Worm (Caenorhabditis elegans) whole organism, midembryonic: ENCODE measurements around the gene chil-11.

Source experiments
- T22C8.4 ChIP-seq: fragments of 200-800 bp; sonication (Bioruptor generic); IDR thresholded peaks from 2 replicates; pipeline ENCODE4 v1.3.6; 2022; ENCODE audit warnings: missing genetic modification characterization, missing compliant biosample characterization
- cog-1 ChIP-seq: sonication (generic microtip); optimal IDR thresholded peaks from 2 replicates; lab custom pipeline; 2016; ENCODE audit warnings: missing genetic modification characterization, missing compliant biosample characterization
- flt-1 ChIP-seq: fragments of 200-800 bp; sonication (Bioruptor generic); IDR thresholded peaks from 2 replicates; pipeline ENCODE4 v1.3.6; 2022; ENCODE audit warnings: missing genetic modification characterization, missing compliant biosample characterization
- klf-2 ChIP-seq: fragments of 200-800 bp; sonication (Bioruptor generic); conservative IDR thresholded peaks from 2 replicates; pipeline ENCODE4 v1.3.6; 2022; ENCODE audit warnings: missing genetic modification reagents, missing genetic modification characterization, missing compliant biosample characterization
- med-1 ChIP-seq: sonication (generic microtip); optimal IDR thresholded peaks from 2 replicates; lab custom pipeline; 2017; ENCODE audit warnings: missing genetic modification characterization, mild to moderate bottlenecking, missing compliant biosample characterization, antibody characterized with exemption, missing genetic modification reagents; ENCODE audit not compliant: insufficient read depth
- ref-1 ChIP-seq: fragments of 200-800 bp; sonication (Bioruptor generic); conservative IDR thresholded peaks from 2 replicates; pipeline ENCODE4 v1.3.6; 2022; ENCODE audit warnings: missing genetic modification reagents, missing genetic modification characterization, missing compliant biosample characterization
- tab-1 ChIP-seq: fragments of 200-800 bp; sonication (Bioruptor generic); IDR thresholded peaks from 2 replicates; pipeline ENCODE4 v1.3.6; 2022; ENCODE audit warnings: missing genetic modification characterization, missing compliant biosample characterization
- ztf-23 ChIP-seq: fragments of 200-800 bp; sonication (Bioruptor generic); IDR thresholded peaks from 2 replicates; pipeline ENCODE4 v1.3.6; 2022; ENCODE audit warnings: missing genetic modification reagents, missing genetic modification characterization, missing compliant biosample characterization
- ztf-29 ChIP-seq: fragments of 200-800 bp; sonication (Bioruptor generic); IDR thresholded peaks from 2 replicates; pipeline ENCODE4 v1.3.6; 2022; ENCODE audit warnings: missing genetic modification reagents, missing genetic modification characterization, missing compliant biosample characterization

Gene chil-11

ce11 chrIV:5780234-5780788 is 39.2 kb downstream of the chil-11 start:
- TF ChIP-seq ztf-23 (GFP tag; lab: Robert Waterston, UW) (no peak), cog-1 (no peak), med-1 (GFP tag; lab: Kevin White, UChicago) (no peak), T22C8.4 (GFP tag; lab: Robert Waterston, UW) (no peak), flt-1 (no peak), tab-1 (GFP tag; lab: Robert Waterston, UW) (no peak), klf-2 (GFP tag; lab: Robert Waterston, UW) (no peak)

- TF ChIP-seq T22C8.4 (GFP tag; lab: Robert Waterston, UW), result no peak
- TF ChIP-seq tab-1 (GFP tag; lab: Robert Waterston, UW), result no peak
- TF ChIP-seq ztf-29 (GFP tag; lab: Robert Waterston, UW), result no peak
- TF ChIP-seq ref-1, result no peak
- TF ChIP-seq ztf-23 (GFP tag; lab: Robert Waterston, UW), result no peak
Observed at ce11 chrIV:5783675-5784074, 42.5 kb downstream of the chil-11 start.

- no peak for TF ChIP-seq med-1 (GFP tag; lab: Kevin White, UChicago)
- TF ChIP-seq flt-1, result no peak
- no peak for TF ChIP-seq ref-1
- TF ChIP-seq cog-1, result no peak
- no peak for TF ChIP-seq ztf-29 (GFP tag; lab: Robert Waterston, UW)
- TF ChIP-seq ztf-23 (GFP tag; lab: Robert Waterston, UW), result no peak
- TF ChIP-seq tab-1 (GFP tag; lab: Robert Waterston, UW), result no peak
- TF ChIP-seq klf-2 (GFP tag; lab: Robert Waterston, UW), result no peak
- TF ChIP-seq T22C8.4 (GFP tag; lab: Robert Waterston, UW), result no peak
Observed at ce11 chrIV:5790993-5791392, 49.8 kb downstream of the chil-11 start, which contains the start of gene C31H1.2. TSS of gene C31H1.2 (plus strand) at chrIV:5791293.
